Worm (Caenorhabditis elegans) whole organism, midembryonic: Measurements from ENCODE around the gene C09G9.5.

Experiments used
- T22C8.4 ChIP-seq: fragments of 200-800 bp; sonication (Bioruptor generic); IDR thresholded peaks from 2 replicates; pipeline ENCODE4 v1.3.6; 2022; ENCODE audit warnings: missing genetic modification characterization, missing compliant biosample characterization
- cog-1 ChIP-seq: sonication (generic microtip); optimal IDR thresholded peaks from 2 replicates; lab custom pipeline; 2016; ENCODE audit warnings: missing genetic modification characterization, missing compliant biosample characterization
- klf-2 ChIP-seq: fragments of 200-800 bp; sonication (Bioruptor generic); conservative IDR thresholded peaks from 2 replicates; pipeline ENCODE4 v1.3.6; 2022; ENCODE audit warnings: missing genetic modification reagents, missing genetic modification characterization, missing compliant biosample characterization
- med-1 ChIP-seq: sonication (generic microtip); optimal IDR thresholded peaks from 2 replicates; lab custom pipeline; 2017; ENCODE audit warnings: missing genetic modification characterization, mild to moderate bottlenecking, missing compliant biosample characterization, antibody characterized with exemption, missing genetic modification reagents; ENCODE audit not compliant: insufficient read depth
- ref-1 ChIP-seq: fragments of 200-800 bp; sonication (Bioruptor generic); conservative IDR thresholded peaks from 2 replicates; pipeline ENCODE4 v1.3.6; 2022; ENCODE audit warnings: missing genetic modification reagents, missing genetic modification characterization, missing compliant biosample characterization
- tab-1 ChIP-seq: fragments of 200-800 bp; sonication (Bioruptor generic); IDR thresholded peaks from 2 replicates; pipeline ENCODE4 v1.3.6; 2022; ENCODE audit warnings: missing genetic modification characterization, missing compliant biosample characterization
- ztf-23 ChIP-seq: fragments of 200-800 bp; sonication (Bioruptor generic); IDR thresholded peaks from 2 replicates; pipeline ENCODE4 v1.3.6; 2022; ENCODE audit warnings: missing genetic modification reagents, missing genetic modification characterization, missing compliant biosample characterization
- ztf-29 ChIP-seq: fragments of 200-800 bp; sonication (Bioruptor generic); IDR thresholded peaks from 2 replicates; pipeline ENCODE4 v1.3.6; 2022; ENCODE audit warnings: missing genetic modification reagents, missing genetic modification characterization, missing compliant biosample characterization

DNA sequence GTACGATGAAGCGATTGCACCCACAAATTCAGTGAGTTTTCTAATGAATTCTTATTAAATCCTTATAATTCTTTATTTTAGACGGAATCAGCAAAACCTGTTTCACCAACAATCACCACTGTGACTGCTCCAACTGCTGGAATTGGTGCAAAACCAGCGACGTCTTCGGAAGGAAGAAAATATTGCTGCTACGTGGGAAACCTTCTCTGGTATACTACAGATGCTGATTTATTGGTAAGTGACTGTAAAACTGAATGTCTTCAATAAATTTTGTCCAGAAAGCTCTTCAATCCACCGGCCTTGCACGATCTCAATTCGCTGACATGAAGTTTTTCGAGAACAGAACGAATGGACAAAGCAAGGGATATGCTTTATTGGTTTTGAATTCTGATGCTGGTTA is 40.2 kb downstream of the C09G9.5 start:
- TF ChIP-seq klf-2: no peak
- TF ChIP-seq ztf-29 (GFP tag; lab: Robert Waterston, UW): no peak
- TF ChIP-seq tab-1 (GFP tag; lab: Robert Waterston, UW): no peak
- no peak for TF ChIP-seq ztf-23 (GFP tag; lab: Robert Waterston, UW)
- no peak for TF ChIP-seq ref-1 (GFP tag; lab: Robert Waterston, UW)
- no peak for TF ChIP-seq cog-1 (tag; lab: Kevin White, UChicago)
- no peak for TF ChIP-seq med-1 (GFP tag; lab: Kevin White, UChicago)
- TF ChIP-seq T22C8.4 (GFP tag; lab: Robert Waterston, UW): no peak
